Worm (Caenorhabditis elegans) whole organism, L1 larva: Measurements from ENCODE around the gene idpc-1.
A peak's percentile ranks its signal among the peaks of the same experiment; 100 is the strongest.

Source experiments
- dpl-1 ChIP-seq, 3 experiments: fragments of 150-350 bp in 2 of 3; sonication (generic microtip) in 1 of 3; optimal IDR thresholded peaks; 2 replicates each; lab custom pipeline; 2014 to 2017; ENCODE audit warnings: missing biosample characterization in 3 of 3, missing genetic modification characterization in 3 of 3, missing genetic modification reagents in 3 of 3
- elt-2 ChIP-seq: sonication (generic microtip); optimal IDR thresholded peaks from 2 replicates; lab custom pipeline; 2016; ENCODE audit warnings: missing genetic modification characterization, mild to moderate bottlenecking, inconsistent platforms, missing compliant biosample characterization, missing genetic modification reagents
- lin-13 ChIP-seq: fragments of 150-350 bp; optimal IDR thresholded peaks from 2 replicates; lab custom pipeline; 2014; ENCODE audit warnings: missing biosample characterization, missing genetic modification reagents, missing genetic modification characterization
- mdl-1 ChIP-seq, 2 experiments: fragments of 150-350 bp; optimal IDR thresholded peaks; 2 replicates each; lab custom pipeline; 2014 to 2017; ENCODE audit warnings: missing biosample characterization in 2 of 2, missing genetic modification characterization in 2 of 2, inconsistent platforms in 1 of 2
- nhr-47 ChIP-seq: sonication (generic microtip); optimal IDR thresholded peaks from 2 replicates; lab custom pipeline; 2016; ENCODE audit warnings: mild to moderate bottlenecking, missing genetic modification characterization, moderate library complexity, missing compliant biosample characterization
- unc-62 ChIP-seq: fragments of 150-350 bp; optimal IDR thresholded peaks from 2 replicates; lab custom pipeline; 2014; ENCODE audit warnings: missing biosample characterization, missing genetic modification reagents, missing genetic modification characterization
- ztf-11 ChIP-seq, 2 experiments: sonication (generic microtip); optimal IDR thresholded peaks; 2 replicates each; lab custom pipeline; 2016 to 2017; ENCODE audit warnings: missing genetic modification characterization in 2 of 2, missing biosample characterization in 1 of 2, missing compliant biosample characterization in 1 of 2

DNA sequence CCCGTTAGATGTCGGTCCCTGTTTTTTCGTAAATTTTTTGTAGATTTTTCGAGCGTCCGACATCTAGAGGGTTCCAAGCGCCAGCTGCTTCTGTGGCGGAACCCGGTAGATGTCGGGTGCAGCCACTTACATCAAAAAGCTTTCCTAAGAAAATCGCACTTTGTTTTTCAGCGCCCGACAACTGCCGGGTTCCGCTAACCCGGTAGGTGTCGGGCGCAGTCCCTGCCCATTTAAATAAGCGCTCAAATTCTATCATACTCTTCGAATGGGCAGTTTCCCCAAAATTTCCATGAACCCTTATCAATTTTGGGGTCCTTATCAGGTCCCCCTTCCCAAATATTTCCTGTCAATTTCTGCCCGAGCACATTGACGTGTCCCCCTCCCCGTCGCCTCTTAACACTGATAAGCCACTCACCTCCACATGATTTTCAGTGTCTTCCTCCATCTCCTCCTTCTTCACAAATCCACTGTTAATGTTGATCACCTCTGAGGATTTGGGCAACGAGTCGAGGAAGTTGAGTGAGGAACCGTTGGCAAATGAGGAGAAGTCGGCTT, 38.5 kb downstream of the idpc-1 start:
- no peak for TF ChIP-seq ztf-11 (tag; optimal IDR thresholded peaks at IDR 0.05; lab: Kevin White, UChicago)
- no peak for TF ChIP-seq nhr-47 (tag; lab: Kevin White, UChicago)
- TF ChIP-seq unc-62 (GFP tag; lab: Kevin White, UChicago), result no peak
- TF ChIP-seq lin-13 (GFP tag; lab: Kevin White, UChicago), result no peak
- no peak for TF ChIP-seq mdl-1 (tag; optimal IDR thresholded peaks at IDR 0.05; lab: Kevin White, UChicago)
- TF ChIP-seq elt-2 (tag; lab: Kevin White, UChicago), result peak; percentile 74
- TF ChIP-seq dpl-1 (GFP tag; optimal IDR thresholded peaks at IDR 0.05; lab: Kevin White, UChicago), result no peak
